Worm (Caenorhabditis elegans): ENCODE measurements around the gene ZK899.5.

ZK899.5 gene

ce11 chrX:9410747-9411146, 50.0 kb downstream of the ZK899.5 start:
- TF ChIP-seq ahr-1 (tag; optimal IDR thresholded peaks at IDR 0.05) (no peak), pha-2 (tag; optimal IDR thresholded peaks at IDR 0.05) (no peak), unc-86 (tag; optimal IDR thresholded peaks at IDR 0.05) (no peak), sox-2 (GFP tag; IDR thresholded peaks at IDR 0.05) (no peak), ceh-22 (tag; optimal IDR thresholded peaks at IDR 0.05) (peak; percentile 7), pax-1 (tag; optimal IDR thresholded peaks at IDR 0.05) (no peak)
